Worm (Caenorhabditis elegans): ENCODE data around the gene Y82E9BL.19.

- TF ChIP-seq him-1 (tag; optimal IDR thresholded peaks at IDR 0.05), result no peak
- TF ChIP-seq W03F9.2 (tag; optimal IDR thresholded peaks at IDR 0.05), result no peak
Measured at ce11 chrIII:1324513-1324912, 7.3 kb upstream of the Y82E9BL.19 start, which contains the start of gene fbxa-14.
